Worm (Caenorhabditis elegans) whole organism, early embryonic: ENCODE results near the gene zer-1.

Experiments used
- B0310.2 ChIP-seq: sonication (generic microtip); optimal IDR thresholded peaks from 2 replicates; lab custom pipeline; 2016; ENCODE audit warnings: mild to moderate bottlenecking, missing genetic modification characterization, missing compliant biosample characterization
- F13C5.2 ChIP-seq: sonication (generic microtip); optimal IDR thresholded peaks from 2 replicates; lab custom pipeline; 2017; ENCODE audit warnings: mild to moderate bottlenecking, missing genetic modification characterization, inconsistent platforms, missing compliant biosample characterization
- aly-1 ChIP-seq: sonication (generic microtip); optimal IDR thresholded peaks from 2 replicates; lab custom pipeline; 2016; ENCODE audit warnings: missing genetic modification characterization, missing compliant biosample characterization
- ama-1 ChIP-seq: fragments of 150-350 bp; optimal IDR thresholded peaks from 2 replicates; lab custom pipeline; 2014
- ceh-13 ChIP-seq: fragments of 200-800 bp; sonication (Bioruptor generic); optimal IDR thresholded peaks from 2 replicates; lab custom pipeline; 2018; ENCODE audit warnings: mild to moderate bottlenecking, missing genetic modification characterization, missing compliant biosample characterization
- ceh-36 ChIP-seq: sonication (generic microtip); optimal IDR thresholded peaks from 2 replicates; lab custom pipeline; 2016; ENCODE audit warnings: missing genetic modification characterization, inconsistent platforms, missing compliant biosample characterization
- ets-7 ChIP-seq: sonication (generic microtip); optimal IDR thresholded peaks from 2 replicates; lab custom pipeline; 2016; ENCODE audit warnings: missing genotype, missing genetic modification characterization, missing compliant biosample characterization
- flt-1 ChIP-seq: fragments of 200-800 bp; sonication (Bioruptor generic); IDR thresholded peaks from 2 replicates; pipeline ENCODE4 v1.3.6; 2022; ENCODE audit warnings: missing genetic modification characterization, missing compliant biosample characterization
- hmbx-1 ChIP-seq: sonication (generic microtip); optimal IDR thresholded peaks from 2 replicates; lab custom pipeline; 2016; ENCODE audit warnings: mild to moderate bottlenecking, missing genetic modification characterization, missing compliant biosample characterization
- hmg-4 ChIP-seq: fragments of 200-800 bp; sonication (Bioruptor generic); optimal IDR thresholded peaks from 2 replicates; lab custom pipeline; 2018; ENCODE audit warnings: mild to moderate bottlenecking, missing genetic modification characterization, missing compliant biosample characterization
- hnd-1 ChIP-seq: sonication (generic microtip); optimal IDR thresholded peaks from 2 replicates; lab custom pipeline; 2016; ENCODE audit warnings: missing genetic modification characterization, missing compliant biosample characterization
- scrt-1 ChIP-seq: fragments of 200-800 bp; sonication (Bioruptor generic); IDR thresholded peaks from 2 replicates; pipeline ENCODE4 v1.3.6; 2022; ENCODE audit warnings: missing genetic modification characterization, missing compliant biosample characterization
- sea-1 ChIP-seq: fragments of 200-800 bp; sonication (Bioruptor generic); conservative IDR thresholded peaks from 2 replicates; pipeline ENCODE4 v1.3.6; 2022; ENCODE audit warnings: missing genetic modification characterization, missing compliant biosample characterization
- tbx-11 ChIP-seq: fragments of 200-800 bp; sonication (Bioruptor generic); IDR thresholded peaks from 2 replicates; pipeline ENCODE4 v1.3.6; 2022; ENCODE audit warnings: missing genetic modification characterization, missing compliant biosample characterization

DNA sequence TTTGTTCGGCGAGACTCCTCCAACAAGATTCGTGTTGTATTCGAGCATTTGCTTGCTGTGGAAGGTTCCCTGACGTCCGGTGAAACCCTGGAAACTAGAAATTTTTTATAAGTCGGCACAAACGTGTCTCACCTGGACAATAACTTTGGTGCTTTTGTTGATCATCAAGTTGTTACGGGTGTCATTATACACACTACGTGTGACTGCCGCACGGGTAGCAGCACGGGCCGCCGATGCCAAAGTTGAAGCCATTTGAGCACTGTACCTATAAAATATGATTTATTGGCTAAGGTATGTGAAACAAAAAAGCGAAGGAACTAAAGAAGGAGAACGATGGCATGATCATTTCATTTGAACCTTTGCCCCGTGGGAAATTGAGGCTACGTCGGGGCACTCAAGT lies 14.6 kb upstream of the zer-1 start, which contains the start of gene sucl-2:
- TF ChIP-seq aly-1 (no peak), ama-1 (lab: Kevin White, UChicago) (no peak), F13C5.2 (tag; lab: Kevin White, UChicago) (no peak), flt-1 (GFP tag; lab: Robert Waterston, UW) (no peak), hmbx-1 (tag; lab: Kevin White, UChicago) (no peak), sea-1 (GFP tag; lab: Robert Waterston, UW) (no peak), ceh-13 (GFP tag; lab: Kevin White, UChicago) (no peak), ets-7 (tag; lab: Kevin White, UChicago) (no peak), scrt-1 (GFP tag; lab: Robert Waterston, UW) (no peak), tbx-11 (GFP tag; lab: Robert Waterston, UW) (no peak), B0310.2 (tag; lab: Kevin White, UChicago) (no peak), hnd-1 (tag; lab: Kevin White, UChicago) (no peak), hmg-4 (no peak), ceh-36 (tag; lab: Kevin White, UChicago) (no peak)
